Fruit fly (Drosophila melanogaster) whole organism, adult: Measurements from ENCODE around the gene BigH1.

ENCODE experiments used
- CG11617 ChIP-seq: fragments of 200-800 bp; sonication (Bioruptor generic); optimal IDR thresholded peaks from 2 replicates; lab custom pipeline; 2017; ENCODE audit warnings: mild to moderate bottlenecking, missing biosample characterization, missing genetic modification reagents, missing genetic modification characterization
- CG12768 ChIP-seq: fragments of 200-800 bp; sonication (Bioruptor generic); optimal IDR thresholded peaks from 2 replicates; lab custom pipeline; 2017; ENCODE audit warnings: missing biosample characterization, missing genetic modification characterization, mild to moderate bottlenecking, moderate library complexity, missing genetic modification reagents
- CG14711 ChIP-seq: fragments of 200-800 bp; sonication (Bioruptor generic); optimal IDR thresholded peaks from 2 replicates; lab custom pipeline; 2018; ENCODE audit warnings: missing biosample characterization, mild to moderate bottlenecking, missing genetic modification characterization, moderate library complexity
- CG1620 ChIP-seq: fragments of 200-800 bp; sonication (Bioruptor generic); optimal IDR thresholded peaks from 2 replicates; lab custom pipeline; 2016; ENCODE audit warnings: missing biosample characterization, missing genetic modification characterization
- CG33017 ChIP-seq: fragments of 200-800 bp; sonication (Bioruptor generic); optimal IDR thresholded peaks from 2 replicates; lab custom pipeline; 2018; ENCODE audit warnings: missing biosample characterization, mild to moderate bottlenecking, missing genetic modification characterization, moderate library complexity
- CG5204 ChIP-seq: fragments of 200-800 bp; sonication (Bioruptor generic); optimal IDR thresholded peaks from 2 replicates; lab custom pipeline; 2016; ENCODE audit warnings: missing biosample characterization, missing genetic modification characterization
- CG7045 ChIP-seq: fragments of 200-800 bp; sonication (Bioruptor generic); optimal IDR thresholded peaks from 2 replicates; lab custom pipeline; 2017; ENCODE audit warnings: missing biosample characterization, mild to moderate bottlenecking, missing genetic modification characterization
- CG7101 ChIP-seq: fragments of 200-800 bp; sonication (Bioruptor generic); optimal IDR thresholded peaks from 2 replicates; lab custom pipeline; 2018; ENCODE audit warnings: missing biosample characterization, mild to moderate bottlenecking, missing genetic modification characterization, moderate library complexity
- Crg-1 ChIP-seq: fragments of 200-800 bp; sonication (Bioruptor generic); optimal IDR thresholded peaks from 2 replicates; lab custom pipeline; 2016; ENCODE audit warnings: missing biosample characterization, missing genetic modification characterization
- Hr96 ChIP-seq: fragments of 200-800 bp; sonication (Bioruptor generic); optimal IDR thresholded peaks from 2 replicates; lab custom pipeline; 2016; ENCODE audit warnings: missing biosample characterization, missing genetic modification characterization
- Mnt ChIP-seq: fragments of 200-800 bp; sonication (Bioruptor generic); optimal IDR thresholded peaks from 2 replicates; lab custom pipeline; 2016; ENCODE audit warnings: missing biosample characterization, mild to moderate bottlenecking, missing genetic modification characterization
- bab1 ChIP-seq: fragments of 200-800 bp; sonication (Bioruptor generic); optimal IDR thresholded peaks from 3 replicates; lab custom pipeline; 2019; ENCODE audit warnings: missing biosample characterization, mild to moderate bottlenecking, missing genetic modification characterization, moderate library complexity
- cnc ChIP-seq, 2 experiments: fragments of >200 bp; optimal IDR thresholded peaks; 2 replicates each; lab custom pipeline; 2017
- kay ChIP-seq: fragments of 200-800 bp; sonication (Bioruptor generic); peaks from one replicate; lab custom pipeline; 2016; ENCODE audit warnings: missing biosample characterization, missing genetic modification characterization, borderline replicate concordance
- ovo ChIP-seq: fragments of 200-800 bp; sonication (Bioruptor generic); optimal IDR thresholded peaks from 2 replicates; lab custom pipeline; 2016; ENCODE audit warnings: missing biosample characterization, missing genetic modification characterization
- toe ChIP-seq: fragments of 200-800 bp; sonication (Bioruptor generic); optimal IDR thresholded peaks from 2 replicates; lab custom pipeline; 2016; ENCODE audit warnings: missing biosample characterization, missing genetic modification characterization

The BigH1 gene

DNA sequence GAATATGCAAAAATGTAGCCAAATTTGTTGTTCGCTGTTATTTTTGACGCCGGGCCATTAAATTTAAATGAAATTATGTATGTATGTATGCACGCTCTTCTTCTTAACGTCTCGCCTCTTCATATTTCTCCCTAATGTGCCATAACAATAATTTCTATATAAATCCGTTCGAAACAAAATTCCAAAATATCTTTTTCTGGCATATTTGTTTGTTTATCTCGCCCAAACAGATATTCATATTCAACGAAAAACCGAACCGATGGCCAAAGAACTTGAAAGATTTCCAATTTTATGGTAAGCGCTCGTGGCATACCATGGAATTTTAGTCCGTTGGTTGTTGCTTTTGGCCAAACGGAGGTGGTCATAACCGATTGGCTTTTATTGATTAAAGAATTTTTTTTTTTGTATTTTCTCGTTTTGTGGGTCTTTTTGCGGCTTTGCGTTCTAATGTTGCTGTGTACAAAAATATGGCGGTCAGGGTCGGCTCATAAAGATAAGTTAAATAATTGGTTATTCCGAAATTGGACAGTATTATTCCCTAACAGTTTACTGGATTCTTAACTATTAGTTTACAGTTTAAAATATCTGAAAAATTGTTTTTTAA, 50.0 kb downstream of the BigH1 start:
- TF ChIP-seq Mnt (no peak), CG5204 (GFP tag; lab: Kevin White, UChicago) (no peak), CG11617 (GFP tag; lab: Kevin White, UChicago) (no peak), toe (GFP tag; lab: Kevin White, UChicago) (no peak), CG7101 (no peak), ovo (GFP tag; lab: Kevin White, UChicago) (no peak), Crg-1 (GFP tag; lab: Kevin White, UChicago) (no peak), CG7045 (GFP tag; lab: Kevin White, UChicago) (no peak), Hr96 (GFP tag; lab: Kevin White, UChicago) (no peak), kay (GFP tag; lab: Kevin White, UChicago) (no peak), cnc (optimal IDR thresholded peaks at IDR 0.05; lab: Kevin White, UChicago) (no peak), CG12768 (no peak), CG33017 (no peak), CG1620 (GFP tag; lab: Kevin White, UChicago) (no peak), CG14711 (no peak)

DNA sequence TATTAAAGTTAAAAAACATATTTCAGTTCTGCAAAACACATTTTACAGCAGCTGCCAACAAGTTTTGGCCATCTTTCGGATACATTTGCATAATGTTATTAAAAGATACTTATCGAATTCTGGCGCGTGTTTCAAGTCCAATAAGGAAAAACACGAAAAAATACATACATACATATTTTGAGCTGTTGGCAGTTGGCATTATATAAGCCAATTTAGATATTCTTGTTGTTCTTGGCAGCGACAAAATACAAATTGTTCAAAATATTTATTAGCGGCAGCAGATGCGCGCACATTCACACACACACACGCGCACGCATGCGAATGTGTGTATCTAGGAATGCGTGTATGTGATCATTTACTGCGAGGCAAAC, 50.5 kb downstream of the BigH1 start:
- TF ChIP-seq CG12768 (no peak), bab1 (GFP tag; lab: Kevin White, UChicago) (no peak), Mnt (no peak)
